Worm (Caenorhabditis elegans): ENCODE measurements around the gene pals-33.

The pals-33 gene

DNA sequence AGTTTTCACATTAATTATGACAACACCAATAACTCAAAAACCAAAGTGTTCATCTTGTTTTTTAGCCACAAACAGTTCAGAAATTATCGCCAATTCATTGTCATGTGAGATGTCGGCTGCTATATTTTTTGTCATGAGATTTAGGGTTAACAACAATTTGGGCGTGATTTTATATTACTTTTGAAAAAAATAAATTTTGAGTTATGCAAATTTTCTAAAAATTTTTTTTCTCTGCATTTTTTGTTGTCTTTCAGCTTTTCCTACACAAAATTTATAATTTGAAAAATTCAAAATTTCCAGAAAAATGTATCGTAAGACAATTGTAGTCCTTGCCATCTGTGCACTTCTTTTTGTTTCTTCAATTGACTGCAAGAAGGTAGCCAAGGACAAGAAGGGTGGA is 40.1 kb upstream of the pals-33 start, which contains the start of gene F59B1.2:
F59B1.2 (plus strand) TSS at position 301 of the 400 bp plus-strand sequence.
- no peak for TF ChIP-seq snpc-4 (GFP tag; optimal IDR thresholded peaks at IDR 0.05)
- peak in 1 of 4 experiments; percentile 6 for TF ChIP-seq snpc-4 (tag; optimal IDR thresholded peaks at IDR 0.05)
- no peak for TF ChIP-seq nfya-1 (tag; optimal IDR thresholded peaks at IDR 0.05; ENCODE audit: borderline replicate concordance, insufficient read depth)

ce11 chrV:3634293-3635016 is 38.7 kb upstream of the pals-33 start:
- TF ChIP-seq F23B12.7 (tag; optimal IDR thresholded peaks at IDR 0.05; ENCODE audit: insufficient read depth) (no peak), F57C9.4 (tag; optimal IDR thresholded peaks at IDR 0.05) (no peak), Y53F4B.3 (GFP tag; IDR thresholded peaks at IDR 0.05) (no peak), lsy-27 (tag; optimal IDR thresholded peaks at IDR 0.05; ENCODE audit: borderline replicate concordance, insufficient read depth) (no peak), cebp-1 (GFP tag; IDR thresholded peaks at IDR 0.05) (no peak), cebp-1 (tag; optimal IDR thresholded peaks at IDR 0.05) (peak; percentile 54), hlh-26 (GFP tag; conservative IDR thresholded peaks at IDR 0.05) (no peak), hsf-1 (GFP tag; IDR thresholded peaks at IDR 0.05) (no peak), F33H1.4 (GFP tag; IDR thresholded peaks at IDR 0.05) (no peak), Y95B8A.8 (GFP tag; IDR thresholded peaks at IDR 0.05) (no peak), Y53G8AR.9 (GFP tag; conservative IDR thresholded peaks at IDR 0.05) (peak; percentile 88; the same call in 1 of the 2 replicates), die-1 (tag; optimal IDR thresholded peaks at IDR 0.05) (no peak), snpc-4 (GFP tag; optimal IDR thresholded peaks at IDR 0.05) (no peak), snpc-4 (tag; optimal IDR thresholded peaks at IDR 0.05) (peak in 3 of 4 experiments; percentile 55 to 75 (median 64)), nhr-120 (GFP tag; IDR thresholded peaks at IDR 0.05) (no peak), ztf-18 (tag; optimal IDR thresholded peaks at IDR 0.05) (no peak), lin-40 (tag; optimal IDR thresholded peaks at IDR 0.05) (no peak), akir-1 (GFP tag; optimal IDR thresholded peaks at IDR 0.05) (no peak), madf-10 (tag; optimal IDR thresholded peaks at IDR 0.05) (peak; percentile 91), xnd-1 (tag; optimal IDR thresholded peaks at IDR 0.05) (no peak), efl-1 (GFP tag; optimal IDR thresholded peaks at IDR 0.05) (no peak), D2030.7 (GFP tag; IDR thresholded peaks at IDR 0.05) (no peak), hmg-20 (GFP tag; IDR thresholded peaks at IDR 0.05) (no peak), Y56A3A.18 (GFP tag; IDR thresholded peaks at IDR 0.05) (peak; percentile 34; the same call in 1 of the 2 replicates), snpc-1.1 (tag; optimal IDR thresholded peaks at IDR 0.05; ENCODE audit: insufficient read depth) (no peak), sdz-38 (tag; optimal IDR thresholded peaks at IDR 0.05) (no peak), nfya-1 (tag; optimal IDR thresholded peaks at IDR 0.05; ENCODE audit: borderline replicate concordance, insufficient read depth) (no peak), zim-3 (tag; optimal IDR thresholded peaks at IDR 0.05) (peak; percentile 17), nhr-90 (tag; optimal IDR thresholded peaks at IDR 0.05) (peak; percentile 87), tbx-9 (tag; optimal IDR thresholded peaks at IDR 0.05; ENCODE audit: borderline replicate concordance) (no peak), somi-1 (GFP tag; optimal IDR thresholded peaks at IDR 0.05) (no peak), rec-8 (tag; optimal IDR thresholded peaks at IDR 0.05) (no peak), K12H6.12 (tag; optimal IDR thresholded peaks at IDR 0.05) (no peak), ceh-58 (GFP tag; IDR thresholded peaks at IDR 0.05) (no peak), dox-1 (GFP tag; IDR thresholded peaks at IDR 0.05) (peak; percentile 44; the same call in 1 of the 2 replicates), attf-5 (GFP tag; optimal IDR thresholded peaks at IDR 0.05) (peak; percentile 48), mes-4 (tag; optimal IDR thresholded peaks at IDR 0.05) (no peak), nfya-2 (GFP tag; IDR thresholded peaks at IDR 0.05) (no peak), hlh-12 (tag; optimal IDR thresholded peaks at IDR 0.05) (no peak), ceh-40 (GFP tag; IDR thresholded peaks at IDR 0.05) (no peak), F57A8.1 (GFP tag; optimal IDR thresholded peaks at IDR 0.05) (no peak), nhr-80 (tag; optimal IDR thresholded peaks at IDR 0.05) (peak; percentile 75), ekl-4 (GFP tag; IDR thresholded peaks at IDR 0.05) (0 out of 2 replicates have a peak, but pooled peaks have one; percentile 40), rcor-1 (GFP tag; IDR thresholded peaks at IDR 0.05) (no peak)
